Fruit fly (Drosophila melanogaster) whole organism, pupa: ENCODE data around the gene snRNP-U1-70K.

ENCODE experiments used
- CG15710 ChIP-seq: fragments of 200-800 bp; sonication (Bioruptor generic); optimal IDR thresholded peaks from 2 replicates; lab custom pipeline; 2018; ENCODE audit warnings: missing biosample characterization, mild to moderate bottlenecking, missing genetic modification characterization, moderate library complexity
- CG34367 ChIP-seq: fragments of 200-800 bp; sonication (Bioruptor generic); optimal IDR thresholded peaks from 2 replicates; lab custom pipeline; 2018; ENCODE audit warnings: missing biosample characterization, mild to moderate bottlenecking, missing genetic modification characterization
- CG4496 ChIP-seq: fragments of 200-800 bp; sonication (Bioruptor generic); IDR thresholded peaks from 3 replicates; pipeline ENCODE4 v1.3.6; 2022; ENCODE audit warnings: missing biosample characterization, missing genetic modification characterization
- CG8301 ChIP-seq: fragments of 200-800 bp; sonication (Bioruptor generic); optimal IDR thresholded peaks from 2 replicates; lab custom pipeline; 2018; ENCODE audit warnings: missing biosample characterization, mild to moderate bottlenecking, missing genetic modification characterization
- CG9948 ChIP-seq: fragments of 200-800 bp; sonication (Bioruptor generic); optimal IDR thresholded peaks from 2 replicates; lab custom pipeline; 2018; ENCODE audit warnings: missing biosample characterization, mild to moderate bottlenecking, missing genetic modification characterization, moderate library complexity

dm6 chr2L:6939698-6940097 lies 31.8 kb downstream of the snRNP-U1-70K start:
- TF ChIP-seq CG4496 (GFP tag; lab: Robert Waterston, UW) (no peak), CG34367 (tag; lab: Kevin White, UChicago) (no peak), CG8301 (no peak), CG9948 (no peak), CG15710 (tag; lab: Kevin White, UChicago) (no peak)
